Worm (Caenorhabditis elegans) whole organism, L2 larva: ENCODE measurements around the gene atf-2.

ENCODE experiments used
- alr-1 ChIP-seq: fragments of 150-350 bp; optimal IDR thresholded peaks from 2 replicates; lab custom pipeline; 2014; ENCODE audit warnings: missing biosample characterization, missing genetic modification characterization
- egl-27 ChIP-seq: sonication (generic microtip); optimal IDR thresholded peaks from 3 replicates; lab custom pipeline; 2017; ENCODE audit warnings: missing biosample characterization, missing genetic modification reagents, missing genetic modification characterization
- nhr-11 ChIP-seq: fragments of 150-350 bp; optimal IDR thresholded peaks from 2 replicates; lab custom pipeline; 2014; ENCODE audit warnings: missing biosample characterization, missing genetic modification characterization
- nhr-129 ChIP-seq: fragments of 150-350 bp; optimal IDR thresholded peaks from 2 replicates; lab custom pipeline; 2014; ENCODE audit warnings: missing biosample characterization, missing genetic modification characterization
- nhr-237 ChIP-seq: fragments of 150-350 bp; optimal IDR thresholded peaks from 2 replicates; lab custom pipeline; 2014; ENCODE audit warnings: missing biosample characterization, missing genetic modification characterization
- nhr-25 ChIP-seq: fragments of 150-350 bp; sonication (generic microtip); optimal IDR thresholded peaks from 3 replicates; lab custom pipeline; 2014; ENCODE audit warnings: missing biosample characterization, missing genetic modification characterization
- sma-9 ChIP-seq, 2 experiments: fragments of 150-350 bp in 1 of 2; sonication (generic microtip) in 1 of 2; optimal IDR thresholded peaks; 2 replicates each; lab custom pipeline; 2014 to 2016; ENCODE audit warnings: missing genetic modification characterization in 2 of 2, mild to moderate bottlenecking in 1 of 2, missing biosample characterization in 1 of 2, missing compliant biosample characterization in 1 of 2, missing genetic modification reagents in 1 of 2, moderate library complexity in 1 of 2

- TF ChIP-seq egl-27 (no peak), nhr-129 (tag; lab: Kevin White, UChicago) (no peak), nhr-25 (no peak), nhr-237 (tag; lab: Kevin White, UChicago) (no peak), sma-9 (GFP tag; optimal IDR thresholded peaks at IDR 0.05; lab: Kevin White, UChicago) (no peak), sma-9 (tag; optimal IDR thresholded peaks at IDR 0.05; lab: Kevin White, UChicago) (no peak), nhr-11 (tag; lab: Kevin White, UChicago) (no peak), alr-1 (tag; lab: Kevin White, UChicago) (no peak)
Observed at ce11 chrII:8731736-8732229, 20.0 kb upstream of the atf-2 start.
